Worm (Caenorhabditis elegans): ENCODE results near the gene grl-18.

DNA sequence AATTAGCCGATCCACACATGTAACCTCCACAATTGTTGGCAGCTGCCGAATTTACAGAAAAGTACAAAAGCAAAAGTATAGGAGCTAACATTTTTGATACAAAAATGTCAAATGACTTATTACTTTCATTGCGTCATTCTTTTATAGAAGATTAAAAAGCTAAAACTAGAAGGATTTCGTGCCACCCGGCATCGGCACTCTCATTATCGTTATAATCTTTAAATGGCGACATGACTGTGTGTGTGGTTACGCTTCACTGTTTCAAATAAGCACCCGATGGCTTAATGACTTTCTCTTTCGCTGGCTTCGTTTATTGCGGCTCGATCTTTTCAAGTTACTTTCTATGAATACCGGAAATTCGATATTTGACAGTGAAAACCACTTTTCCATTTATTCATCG lies 45.1 kb upstream of the grl-18 start, which contains the start of gene grl-1:
- TF ChIP-seq unc-62 (GFP tag; optimal IDR thresholded peaks at IDR 0.05) (no peak), nhr-237 (tag; optimal IDR thresholded peaks at IDR 0.05) (no peak), sptf-1 (tag; optimal IDR thresholded peaks at IDR 0.05) (no peak), ztf-11 (tag; optimal IDR thresholded peaks at IDR 0.05) (no peak), lsy-2 (tag; optimal IDR thresholded peaks at IDR 0.05) (no peak), ces-1 (GFP tag; optimal IDR thresholded peaks at IDR 0.05) (no peak), mls-2 (tag; optimal IDR thresholded peaks at IDR 0.05) (no peak), pha-4 (tag; optimal IDR thresholded peaks at IDR 0.05) (no peak), nhr-12 (tag; optimal IDR thresholded peaks at IDR 0.05) (no peak), snpc-4 (tag; optimal IDR thresholded peaks at IDR 0.05) (no peak), nhr-28 (tag; optimal IDR thresholded peaks at IDR 0.05) (no peak), bed-3 (GFP tag; optimal IDR thresholded peaks at IDR 0.05) (no peak), M03D4.4 (tag; optimal IDR thresholded peaks at IDR 0.05) (no peak), ceh-83 (GFP tag; optimal IDR thresholded peaks at IDR 0.05) (no peak)

Data from whole organism, mixed stage, embryonic.